Worm (Caenorhabditis elegans): Measurements from ENCODE around the gene F59A6.10.

- TF ChIP-seq W03F9.2 (tag; optimal IDR thresholded peaks at IDR 0.05) (no peak), him-1 (tag; optimal IDR thresholded peaks at IDR 0.05) (no peak)
These were observed 27.9 kb downstream of the F59A6.10 start, which contains the start of gene wdr-83 for ce11 chrII:5031612-5032011.
